Worm (Caenorhabditis elegans) whole organism, L1 larva: ENCODE measurements around the gene C13C4.8.

ENCODE experiments used
- C16A3.4 ChIP-seq: fragments of 150-350 bp; optimal IDR thresholded peaks from 2 replicates; lab custom pipeline; 2014; ENCODE audit warnings: missing biosample characterization, missing genetic modification characterization
- aly-2 ChIP-seq: fragments of 150-350 bp; optimal IDR thresholded peaks from 2 replicates; lab custom pipeline; 2014; ENCODE audit warnings: missing biosample characterization, missing genetic modification characterization
- blmp-1 ChIP-seq: fragments of 150-350 bp; optimal IDR thresholded peaks from 2 replicates; lab custom pipeline; 2014; ENCODE audit warnings: missing biosample characterization, missing genetic modification characterization
- ceh-63 ChIP-seq: fragments of 200-800 bp; sonication (Bioruptor generic); optimal IDR thresholded peaks from 2 replicates; lab custom pipeline; 2018; ENCODE audit warnings: mild to moderate bottlenecking, missing genetic modification characterization, missing compliant biosample characterization
- ceh-90 ChIP-seq: sonication (generic microtip); optimal IDR thresholded peaks from 2 replicates; lab custom pipeline; 2016; ENCODE audit warnings: missing genetic modification characterization, missing compliant biosample characterization
- dsc-1 ChIP-seq: sonication (generic microtip); optimal IDR thresholded peaks from 2 replicates; lab custom pipeline; 2016; ENCODE audit warnings: mild to moderate bottlenecking, missing genetic modification characterization, missing compliant biosample characterization
- egl-27 ChIP-seq, 2 experiments: fragments of 150-350 bp in 1 of 2; sonication (generic microtip); optimal IDR thresholded peaks; 3 replicates each; lab custom pipeline; 2017 to 2018; ENCODE audit warnings: missing biosample characterization in 2 of 2, missing genetic modification characterization in 2 of 2, missing genetic modification reagents in 2 of 2
- elt-2 ChIP-seq: sonication (generic microtip); optimal IDR thresholded peaks from 2 replicates; lab custom pipeline; 2016; ENCODE audit warnings: missing genetic modification characterization, mild to moderate bottlenecking, inconsistent platforms, missing compliant biosample characterization, missing genetic modification reagents
- elt-3 ChIP-seq, 6 experiments: fragments of 150-350 bp in 1 of 6; sonication (generic microtip); optimal IDR thresholded peaks; 2 replicates each; lab custom pipeline; 2017 to 2018; ENCODE audit warnings: missing biosample characterization in 6 of 6, missing genetic modification characterization in 6 of 6, inconsistent platforms in 1 of 6
- ets-5 ChIP-seq: fragments of 200-800 bp; sonication (Bioruptor generic); IDR thresholded peaks from 2 replicates; pipeline ENCODE4 v1.3.6; 2022; ENCODE audit warnings: missing genetic modification characterization, missing compliant biosample characterization
- fos-1 ChIP-seq: fragments of 150-350 bp; optimal IDR thresholded peaks from 2 replicates; lab custom pipeline; 2014; ENCODE audit warnings: missing biosample characterization, missing genetic modification characterization
- grh-1 ChIP-seq: fragments of 200-800 bp; sonication (Bioruptor generic); IDR thresholded peaks from 2 replicates; pipeline ENCODE4 v1.3.6; 2022; ENCODE audit warnings: missing genetic modification reagents, missing genetic modification characterization, missing compliant biosample characterization
- hlh-4 ChIP-seq: sonication (generic microtip); optimal IDR thresholded peaks from 2 replicates; lab custom pipeline; 2016; ENCODE audit warnings: mild to moderate bottlenecking, missing genetic modification characterization, missing compliant biosample characterization
- hpl-2 ChIP-seq: fragments of 150-350 bp; optimal IDR thresholded peaks from 2 replicates; lab custom pipeline; 2014; ENCODE audit warnings: missing biosample characterization, missing genetic modification reagents, missing genetic modification characterization
- isw-1 ChIP-seq: fragments of 200-800 bp; sonication (Bioruptor generic); IDR thresholded peaks from 2 replicates; pipeline ENCODE4 v1.3.6; 2022; ENCODE audit warnings: missing genetic modification characterization, missing compliant biosample characterization
- jun-1 ChIP-seq: fragments of 150-350 bp; optimal IDR thresholded peaks from 2 replicates; lab custom pipeline; 2014; ENCODE audit warnings: missing biosample characterization, missing genetic modification reagents, missing genetic modification characterization
- lin-14 ChIP-seq: fragments of 200-800 bp; sonication (Bioruptor generic); optimal IDR thresholded peaks from 2 replicates; lab custom pipeline; 2018; ENCODE audit warnings: mild to moderate bottlenecking, missing genetic modification characterization, moderate library complexity, missing compliant biosample characterization
- lin-35 ChIP-seq, 2 experiments: fragments of 150-350 bp; optimal IDR thresholded peaks; 2 replicates each; lab custom pipeline; 2014; ENCODE audit warnings: missing biosample characterization in 2 of 2, missing genetic modification characterization in 2 of 2, missing genetic modification reagents in 2 of 2
- lin-39 ChIP-seq: fragments of 150-350 bp; optimal IDR thresholded peaks from 2 replicates; lab custom pipeline; 2014; ENCODE audit warnings: missing biosample characterization, missing genetic modification reagents, missing genetic modification characterization
- lir-3 ChIP-seq: sonication (generic microtip); optimal IDR thresholded peaks from 2 replicates; lab custom pipeline; 2016; ENCODE audit warnings: mild to moderate bottlenecking, missing genetic modification characterization, moderate library complexity, missing compliant biosample characterization; ENCODE audit not compliant: poor library complexity
- lsy-2 ChIP-seq, 2 experiments: fragments of 150-350 bp; optimal IDR thresholded peaks; 2 replicates each; lab custom pipeline; 2014; ENCODE audit warnings: missing biosample characterization in 2 of 2, missing genetic modification characterization in 2 of 2
- mdl-1 ChIP-seq, 2 experiments: fragments of 150-350 bp; optimal IDR thresholded peaks; 2 replicates each; lab custom pipeline; 2014 to 2017; ENCODE audit warnings: missing biosample characterization in 2 of 2, missing genetic modification characterization in 2 of 2, inconsistent platforms in 1 of 2
- nhr-12 ChIP-seq: sonication (generic microtip); optimal IDR thresholded peaks from 2 replicates; lab custom pipeline; 2017; ENCODE audit warnings: missing biosample characterization, missing genetic modification characterization
- nhr-20 ChIP-seq: sonication (generic microtip); optimal IDR thresholded peaks from 2 replicates; lab custom pipeline; 2016; ENCODE audit warnings: mild to moderate bottlenecking, missing genetic modification characterization, missing compliant biosample characterization
- nhr-47 ChIP-seq: sonication (generic microtip); optimal IDR thresholded peaks from 2 replicates; lab custom pipeline; 2016; ENCODE audit warnings: mild to moderate bottlenecking, missing genetic modification characterization, moderate library complexity, missing compliant biosample characterization
- nhr-71 ChIP-seq: sonication (generic microtip); optimal IDR thresholded peaks from 2 replicates; lab custom pipeline; 2016; ENCODE audit warnings: mild to moderate bottlenecking, missing genetic modification characterization, moderate library complexity, missing compliant biosample characterization
- pag-3 ChIP-seq: sonication (generic microtip); optimal IDR thresholded peaks from 2 replicates; lab custom pipeline; 2017; ENCODE audit warnings: missing genetic modification characterization, mild to moderate bottlenecking, missing compliant biosample characterization, antibody characterized with exemption, borderline replicate concordance; ENCODE audit not compliant: insufficient read depth
- pax-3 ChIP-seq: fragments of 200-800 bp; sonication (Bioruptor generic); optimal IDR thresholded peaks from 2 replicates; lab custom pipeline; 2018; ENCODE audit warnings: mild to moderate bottlenecking, missing genetic modification characterization, moderate library complexity, missing compliant biosample characterization
- rnt-1 ChIP-seq: sonication (generic microtip); optimal IDR thresholded peaks from 2 replicates; lab custom pipeline; 2016; ENCODE audit warnings: mild to moderate bottlenecking, missing genetic modification characterization, moderate library complexity, missing compliant biosample characterization
- skn-1 ChIP-seq: fragments of 150-350 bp; optimal IDR thresholded peaks from 2 replicates; lab custom pipeline; 2014; ENCODE audit warnings: missing biosample characterization, missing genetic modification characterization
- snu-23 ChIP-seq: sonication (generic microtip); optimal IDR thresholded peaks from 2 replicates; lab custom pipeline; 2016; ENCODE audit warnings: missing genetic modification characterization, missing compliant biosample characterization
- sptf-1 ChIP-seq: fragments of 150-350 bp; optimal IDR thresholded peaks from 2 replicates; lab custom pipeline; 2014; ENCODE audit warnings: missing biosample characterization, missing genetic modification characterization
- tbx-2 ChIP-seq: sonication (generic microtip); optimal IDR thresholded peaks from 2 replicates; lab custom pipeline; 2016; ENCODE audit warnings: missing genetic modification characterization, missing compliant biosample characterization
- unc-86 ChIP-seq: sonication (generic microtip); optimal IDR thresholded peaks from 2 replicates; lab custom pipeline; 2016; ENCODE audit warnings: missing genetic modification characterization, missing compliant biosample characterization
- vab-15 ChIP-seq: sonication (generic microtip); optimal IDR thresholded peaks from 2 replicates; lab custom pipeline; 2017; ENCODE audit warnings: missing genotype, mild to moderate bottlenecking, missing genetic modification characterization, missing compliant biosample characterization
- zag-1 ChIP-seq: fragments of 150-350 bp; optimal IDR thresholded peaks from 2 replicates; lab custom pipeline; 2014; ENCODE audit warnings: missing biosample characterization, missing genetic modification characterization
- zip-4 ChIP-seq: fragments of 200-800 bp; sonication (Bioruptor generic); optimal IDR thresholded peaks from 2 replicates; lab custom pipeline; 2018; ENCODE audit warnings: mild to moderate bottlenecking, missing genetic modification characterization, moderate library complexity, missing compliant biosample characterization
- ztf-11 ChIP-seq, 2 experiments: sonication (generic microtip); optimal IDR thresholded peaks; 2 replicates each; lab custom pipeline; 2016 to 2017; ENCODE audit warnings: missing genetic modification characterization in 2 of 2, missing biosample characterization in 1 of 2, missing compliant biosample characterization in 1 of 2

Gene C13C4.8

ce11 chrV:12091759-12092158 is 26.0 kb upstream of the C13C4.8 start, which contains the start of gene nhr-206 (continued):
- TF ChIP-seq elt-2 (tag; lab: Kevin White, UChicago) (peak; percentile 22), lin-39 (no peak), zag-1 (tag; lab: Kevin White, UChicago) (no peak), snu-23 (peak; percentile 52), aly-2 (tag; lab: Kevin White, UChicago) (no peak), nhr-71 (tag; lab: Kevin White, UChicago) (peak; percentile 47), nhr-12 (tag; lab: Kevin White, UChicago) (no peak), rnt-1 (tag; lab: Kevin White, UChicago) (no peak), sptf-1 (tag; lab: Kevin White, UChicago) (no peak), hpl-2 (GFP tag; lab: Kevin White, UChicago) (no peak), lin-35 (GFP tag; optimal IDR thresholded peaks at IDR 0.05; lab: Kevin White, UChicago) (peak in 1 of 2 experiments; percentile 58), elt-3 (tag; optimal IDR thresholded peaks at IDR 0.05; lab: Kevin White, UChicago) (peak in 2 of 6 experiments; percentile 13 to 31), tbx-2 (tag; lab: Kevin White, UChicago) (peak; percentile 9), ceh-63 (GFP tag; lab: Kevin White, UChicago) (no peak), ceh-90 (tag; lab: Kevin White, UChicago) (no peak), zip-4 (GFP tag; lab: Kevin White, UChicago) (no peak), egl-27 (tag; optimal IDR thresholded peaks at IDR 0.05; lab: Kevin White, UChicago) (no peak), fos-1 (tag; lab: Kevin White, UChicago) (no peak), ets-5 (GFP tag; lab: Robert Waterston, UW) (no peak), nhr-47 (tag; lab: Kevin White, UChicago) (no peak), grh-1 (no peak), hlh-4 (tag; lab: Kevin White, UChicago) (no peak)
- TF ChIP-seq, all 84 proteins: peak for 17

ce11 chrV:12094030-12094429 is 23.8 kb upstream of the C13C4.8 start, which contains the start of gene nhr-208:
Gene nhr-208 (plus strand): TSS chrV:12094317.
- no peak for TF ChIP-seq nhr-12 (tag; lab: Kevin White, UChicago)
- peak; percentile 2 for TF ChIP-seq snu-23
- TF ChIP-seq skn-1, result no peak
- TF ChIP-seq unc-86 (tag; lab: Kevin White, UChicago), result no peak
- peak; percentile 16 for TF ChIP-seq blmp-1 (tag; lab: Kevin White, UChicago)
- TF ChIP-seq elt-3 (tag; optimal IDR thresholded peaks at IDR 0.05; lab: Kevin White, UChicago), result no peak
- TF ChIP-seq vab-15 (tag; lab: Kevin White, UChicago), result no peak
- TF ChIP-seq dsc-1 (tag; lab: Kevin White, UChicago), result no peak
- TF ChIP-seq nhr-20 (tag; lab: Kevin White, UChicago), result peak; percentile 50
- no peak for TF ChIP-seq pax-3 (tag; lab: Kevin White, UChicago)
- TF ChIP-seq isw-1 (GFP tag; lab: Robert Waterston, UW), result no peak
- TF ChIP-seq, all 84 proteins: peak for 3

ce11 chrV:12095865-12096264 is 21.9 kb upstream of the C13C4.8 start, which contains the start of gene nhr-207:
Gene nhr-207 (plus strand): TSS chrV:12096146.
- TF ChIP-seq lin-14 (GFP tag; lab: Kevin White, UChicago) (peak; percentile 48), lsy-2 (tag; optimal IDR thresholded peaks at IDR 0.05; lab: Kevin White, UChicago) (peak in 1 of 2 experiments; percentile 5), pag-3 (tag; lab: Kevin White, UChicago) (no peak), C16A3.4 (tag; lab: Kevin White, UChicago) (peak; percentile 17), lir-3 (tag; lab: Kevin White, UChicago) (no peak), nhr-20 (tag; lab: Kevin White, UChicago) (peak; percentile 23), ztf-11 (tag; optimal IDR thresholded peaks at IDR 0.05; lab: Kevin White, UChicago) (no peak), mdl-1 (tag; optimal IDR thresholded peaks at IDR 0.05; lab: Kevin White, UChicago) (peak in 1 of 2 experiments; percentile 35), snu-23 (peak; percentile 6), skn-1 (peak; percentile 34), jun-1 (tag; lab: Kevin White, UChicago) (peak; percentile 49)
